Worm (Caenorhabditis elegans) whole organism, early embryonic: Measurements from ENCODE around the gene bre-2.

Source experiments
- F13C5.2 ChIP-seq: sonication (generic microtip); optimal IDR thresholded peaks from 2 replicates; lab custom pipeline; 2017; ENCODE audit warnings: mild to moderate bottlenecking, missing genetic modification characterization, inconsistent platforms, missing compliant biosample characterization
- aly-1 ChIP-seq: sonication (generic microtip); optimal IDR thresholded peaks from 2 replicates; lab custom pipeline; 2016; ENCODE audit warnings: missing genetic modification characterization, missing compliant biosample characterization
- ama-1 ChIP-seq: fragments of 150-350 bp; optimal IDR thresholded peaks from 2 replicates; lab custom pipeline; 2014
- ceh-36 ChIP-seq: sonication (generic microtip); optimal IDR thresholded peaks from 2 replicates; lab custom pipeline; 2016; ENCODE audit warnings: missing genetic modification characterization, inconsistent platforms, missing compliant biosample characterization
- ets-7 ChIP-seq: sonication (generic microtip); optimal IDR thresholded peaks from 2 replicates; lab custom pipeline; 2016; ENCODE audit warnings: missing genotype, missing genetic modification characterization, missing compliant biosample characterization
- flt-1 ChIP-seq: fragments of 200-800 bp; sonication (Bioruptor generic); IDR thresholded peaks from 2 replicates; pipeline ENCODE4 v1.3.6; 2022; ENCODE audit warnings: missing genetic modification characterization, missing compliant biosample characterization
- hmbx-1 ChIP-seq: sonication (generic microtip); optimal IDR thresholded peaks from 2 replicates; lab custom pipeline; 2016; ENCODE audit warnings: mild to moderate bottlenecking, missing genetic modification characterization, missing compliant biosample characterization
- hmg-4 ChIP-seq: fragments of 200-800 bp; sonication (Bioruptor generic); optimal IDR thresholded peaks from 2 replicates; lab custom pipeline; 2018; ENCODE audit warnings: mild to moderate bottlenecking, missing genetic modification characterization, missing compliant biosample characterization
- scrt-1 ChIP-seq: fragments of 200-800 bp; sonication (Bioruptor generic); IDR thresholded peaks from 2 replicates; pipeline ENCODE4 v1.3.6; 2022; ENCODE audit warnings: missing genetic modification characterization, missing compliant biosample characterization
- sea-1 ChIP-seq: fragments of 200-800 bp; sonication (Bioruptor generic); conservative IDR thresholded peaks from 2 replicates; pipeline ENCODE4 v1.3.6; 2022; ENCODE audit warnings: missing genetic modification characterization, missing compliant biosample characterization
- tbx-11 ChIP-seq: fragments of 200-800 bp; sonication (Bioruptor generic); IDR thresholded peaks from 2 replicates; pipeline ENCODE4 v1.3.6; 2022; ENCODE audit warnings: missing genetic modification characterization, missing compliant biosample characterization

DNA sequence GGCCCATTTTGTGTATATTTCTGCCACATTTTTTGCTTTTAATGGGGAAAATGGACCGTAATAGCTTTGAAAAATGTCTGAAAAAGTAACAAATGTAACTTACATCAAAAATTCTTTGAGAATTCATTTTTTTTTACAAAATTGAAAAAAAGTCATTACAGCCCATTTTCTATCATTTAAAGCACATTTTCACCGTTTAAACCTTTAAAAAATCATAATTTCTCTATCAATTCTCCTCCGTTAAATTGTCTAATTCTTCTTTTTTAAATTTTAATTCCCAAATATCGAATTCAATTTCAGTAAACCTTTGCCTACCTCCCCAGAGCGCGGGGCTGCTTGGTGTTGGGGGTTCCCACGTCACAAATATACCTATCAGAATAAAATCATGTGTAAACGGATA, 32.1 kb downstream of the bre-2 start, which contains the start of gene dhhc-8:
- TF ChIP-seq flt-1 (GFP tag; lab: Robert Waterston, UW) = no peak
- no peak for TF ChIP-seq ama-1
- no peak for TF ChIP-seq hmg-4 (GFP tag; lab: Kevin White, UChicago)
- no peak for TF ChIP-seq tbx-11 (GFP tag; lab: Robert Waterston, UW)
- no peak for TF ChIP-seq scrt-1 (GFP tag; lab: Robert Waterston, UW)
- no peak for TF ChIP-seq F13C5.2 (tag; lab: Kevin White, UChicago)
- TF ChIP-seq ets-7 (tag; lab: Kevin White, UChicago) = no peak
- TF ChIP-seq hmbx-1 = no peak
- TF ChIP-seq sea-1 (GFP tag; lab: Robert Waterston, UW) = no peak
- no peak for TF ChIP-seq ceh-36 (tag; lab: Kevin White, UChicago)
- no peak for TF ChIP-seq aly-1 (tag; lab: Kevin White, UChicago)
